Fruit fly (Drosophila melanogaster) whole organism, embryonic: ENCODE measurements around the gene CDase.

ENCODE experiments used
- Ada2b ChIP-seq: fragments of 200-800 bp; sonication (Bioruptor generic); IDR thresholded peaks from 2 replicates; pipeline ENCODE4 v1.3.6; 2022; ENCODE audit warnings: missing biosample characterization, missing genetic modification characterization
- CG12769 ChIP-seq: fragments of 200-800 bp; sonication (Bioruptor generic); optimal IDR thresholded peaks from 2 replicates; lab custom pipeline; 2019; ENCODE audit warnings: missing biosample characterization, mild to moderate bottlenecking, missing genetic modification characterization, moderate library complexity
- CG13775 ChIP-seq: fragments of 200-800 bp; sonication (Bioruptor generic); optimal IDR thresholded peaks from 3 replicates; lab custom pipeline; 2017; ENCODE audit warnings: missing biosample characterization, mild to moderate bottlenecking, missing genetic modification characterization
- CG15601 ChIP-seq: fragments of 200-800 bp; sonication (Bioruptor generic); optimal IDR thresholded peaks from 3 replicates; lab custom pipeline; 2019; ENCODE audit warnings: missing biosample characterization, mild to moderate bottlenecking, missing genetic modification characterization, moderate library complexity
- CG15696 ChIP-seq: fragments of 200-800 bp; sonication (Bioruptor generic); optimal IDR thresholded peaks from 2 replicates; lab custom pipeline; 2019; ENCODE audit warnings: missing biosample characterization, mild to moderate bottlenecking, missing genetic modification characterization, moderate library complexity
- CG16815 ChIP-seq: fragments of 200-800 bp; sonication (Bioruptor generic); optimal IDR thresholded peaks from 3 replicates; lab custom pipeline; 2017; ENCODE audit warnings: missing biosample characterization, mild to moderate bottlenecking, missing genetic modification characterization
- CG17359 ChIP-seq: fragments of 200-800 bp; sonication (Bioruptor generic); optimal IDR thresholded peaks from 3 replicates; lab custom pipeline; 2018; ENCODE audit warnings: missing biosample characterization, mild to moderate bottlenecking, missing genetic modification characterization, moderate library complexity
- CG18262 ChIP-seq: fragments of 200-800 bp; optimal IDR thresholded peaks from 3 replicates; lab custom pipeline; 2019; ENCODE audit warnings: missing biosample characterization, mild to moderate bottlenecking, missing genetic modification characterization, moderate library complexity
- CG18476 ChIP-seq: fragments of 200-800 bp; sonication (Bioruptor generic); optimal IDR thresholded peaks from 2 replicates; lab custom pipeline; 2016; ENCODE audit warnings: missing biosample characterization, mild to moderate bottlenecking, missing genetic modification characterization
- CG2120 ChIP-seq: fragments of 200-800 bp; sonication (Bioruptor generic); optimal IDR thresholded peaks from 3 replicates; lab custom pipeline; 2016; ENCODE audit warnings: missing biosample characterization, missing genetic modification characterization
- CG2129 ChIP-seq: fragments of 200-800 bp; sonication (Bioruptor generic); IDR thresholded peaks from 2 replicates; pipeline ENCODE4 v1.3.6; 2022; ENCODE audit warnings: missing biosample characterization, missing genetic modification characterization; ENCODE audit not compliant: partially characterized antibody
- CG2678 ChIP-seq: fragments of 200-800 bp; sonication (Bioruptor generic); optimal IDR thresholded peaks from 3 replicates; lab custom pipeline; 2019; ENCODE audit warnings: missing biosample characterization, mild to moderate bottlenecking, missing genetic modification characterization, moderate library complexity
- CG30403 ChIP-seq: fragments of 200-800 bp; sonication (Bioruptor generic); optimal IDR thresholded peaks from 3 replicates; lab custom pipeline; 2016; ENCODE audit warnings: missing biosample characterization, missing genetic modification characterization
- CG31224 ChIP-seq: fragments of 200-800 bp; sonication (Bioruptor generic); IDR thresholded peaks from 2 replicates; pipeline ENCODE4 v1.3.6; 2022; ENCODE audit warnings: missing biosample characterization, missing genetic modification characterization
- CG32532 ChIP-seq: fragments of 200-800 bp; sonication (Bioruptor generic); IDR thresholded peaks from 2 replicates; pipeline ENCODE4 v1.3.6; 2022; ENCODE audit warnings: missing biosample characterization, missing genetic modification characterization
- CG34422 ChIP-seq: fragments of 200-800 bp; sonication (Bioruptor generic); IDR thresholded peaks from 3 replicates; pipeline ENCODE4 v1.3.6; 2022; ENCODE audit warnings: missing biosample characterization, missing genetic modification characterization
- CG4854 ChIP-seq: fragments of 200-800 bp; sonication (Bioruptor generic); optimal IDR thresholded peaks from 2 replicates; lab custom pipeline; 2016; ENCODE audit warnings: missing biosample characterization, missing genetic modification characterization, inconsistent platforms
- CG6254 ChIP-seq: fragments of 200-800 bp; sonication (Bioruptor generic); optimal IDR thresholded peaks from 3 replicates; lab custom pipeline; 2017; ENCODE audit warnings: mild to moderate bottlenecking, missing biosample characterization, missing genetic modification reagents, missing genetic modification characterization
- CG7357 ChIP-seq: fragments of 200-800 bp; sonication (Bioruptor generic); IDR thresholded peaks from 3 replicates; pipeline ENCODE4 v1.3.6; 2022; ENCODE audit warnings: missing biosample characterization, missing genetic modification characterization
- CG7372 ChIP-seq: fragments of 200-800 bp; sonication (Bioruptor generic); IDR thresholded peaks from 2 replicates; pipeline ENCODE4 v1.3.6; 2022; ENCODE audit warnings: missing biosample characterization, missing genetic modification characterization
- CG7556 ChIP-seq: fragments of 200-800 bp; sonication (Bioruptor generic); optimal IDR thresholded peaks from 2 replicates; lab custom pipeline; 2017; ENCODE audit warnings: missing biosample characterization, mild to moderate bottlenecking, missing genetic modification characterization
- CG7928 ChIP-seq: fragments of 200-800 bp; sonication (Bioruptor generic); optimal IDR thresholded peaks from 2 replicates; lab custom pipeline; 2017; ENCODE audit warnings: missing biosample characterization, mild to moderate bottlenecking, missing genetic modification characterization
- CG8924 ChIP-seq: fragments of 200-800 bp; optimal IDR thresholded peaks from 3 replicates; lab custom pipeline; 2019; ENCODE audit warnings: missing biosample characterization, mild to moderate bottlenecking, missing genetic modification characterization, moderate library complexity
- Dad ChIP-seq: fragments of 200-800 bp; sonication (Bioruptor generic); optimal IDR thresholded peaks from 3 replicates; lab custom pipeline; 2016; ENCODE audit warnings: missing biosample characterization, missing genetic modification characterization
- Dfd ChIP-seq, 2 experiments: fragments of >200 bp; optimal IDR thresholded peaks; 2 replicates each; lab custom pipeline; 2017; ENCODE audit warnings: missing biosample characterization in 2 of 2, missing genetic modification characterization in 2 of 2
- Fer2 ChIP-seq: fragments of 200-800 bp; sonication (Bioruptor generic); optimal IDR thresholded peaks from 2 replicates; lab custom pipeline; 2018; ENCODE audit warnings: missing biosample characterization, mild to moderate bottlenecking, missing genetic modification characterization, moderate library complexity
- Gug ChIP-seq: fragments of 200-800 bp; sonication (Bioruptor generic); IDR thresholded peaks from 4 replicates; pipeline ENCODE4 v1.3.6; 2022; ENCODE audit warnings: missing biosample characterization, missing genetic modification characterization
- H15 ChIP-seq: fragments of 200-800 bp; sonication (Bioruptor generic); IDR thresholded peaks from 3 replicates; pipeline ENCODE4 v1.3.6; 2022; ENCODE audit warnings: missing biosample characterization, missing genetic modification characterization
- HmgD ChIP-seq: fragments of 200-800 bp; sonication (Bioruptor generic); optimal IDR thresholded peaks from 3 replicates; lab custom pipeline; 2016; ENCODE audit warnings: missing biosample characterization, missing genetic modification characterization
- Mad ChIP-seq: fragments of 200-800 bp; sonication (Bioruptor generic); optimal IDR thresholded peaks from 2 replicates; lab custom pipeline; 2016; ENCODE audit warnings: missing biosample characterization, missing genetic modification characterization
- NC2α ChIP-seq: fragments of 200-800 bp; sonication (Bioruptor generic); optimal IDR thresholded peaks from 2 replicates; lab custom pipeline; 2016; ENCODE audit warnings: missing biosample characterization, missing genetic modification characterization
- Pdp1 ChIP-seq, 2 experiments: fragments of 200-800 bp; sonication (Bioruptor generic); optimal IDR thresholded peaks; 3 replicates each; lab custom pipeline; 2016; ENCODE audit warnings: missing biosample characterization in 2 of 2, missing genetic modification characterization in 2 of 2, mild to moderate bottlenecking in 1 of 2, moderate library complexity in 1 of 2
- Rfx ChIP-seq: fragments of 200-800 bp; sonication (Bioruptor generic); IDR thresholded peaks from 2 replicates; pipeline ENCODE4 v1.3.6; 2022; ENCODE audit warnings: missing biosample characterization, missing genetic modification characterization
- Xbp1 ChIP-seq: fragments of 200-800 bp; sonication (Bioruptor generic); optimal IDR thresholded peaks from 3 replicates; lab custom pipeline; 2016; ENCODE audit warnings: missing biosample characterization, mild to moderate bottlenecking, missing genetic modification characterization
- ab ChIP-seq: fragments of 200-800 bp; sonication (Bioruptor generic); optimal IDR thresholded peaks from 2 replicates; lab custom pipeline; 2016; ENCODE audit warnings: missing biosample characterization, missing genetic modification characterization
- bcd ChIP-seq: fragments of 200-800 bp; sonication (Bioruptor generic); optimal IDR thresholded peaks from 2 replicates; lab custom pipeline; 2017; ENCODE audit warnings: missing biosample characterization, mild to moderate bottlenecking, missing genetic modification characterization
- bsh ChIP-seq, 2 experiments: fragments of 200-800 bp; sonication (Bioruptor generic); optimal IDR thresholded peaks; 2 replicates each; lab custom pipeline; 2017 to 2018; ENCODE audit warnings: mild to moderate bottlenecking in 2 of 2, missing biosample characterization in 2 of 2, missing genetic modification characterization in 2 of 2, moderate library complexity in 1 of 2
- dmrt11E ChIP-seq: fragments of 200-800 bp; sonication (Bioruptor generic); optimal IDR thresholded peaks from 3 replicates; lab custom pipeline; 2018; ENCODE audit warnings: missing biosample characterization, mild to moderate bottlenecking, missing genetic modification characterization, moderate library complexity
- fd102C ChIP-seq: fragments of 200-800 bp; sonication (Bioruptor generic); optimal IDR thresholded peaks from 2 replicates; lab custom pipeline; 2018; ENCODE audit warnings: missing biosample characterization, mild to moderate bottlenecking, missing genetic modification characterization, moderate library complexity
- gcm ChIP-seq: fragments of 200-800 bp; sonication (Bioruptor generic); optimal IDR thresholded peaks from 2 replicates; lab custom pipeline; 2019; ENCODE audit warnings: missing biosample characterization, mild to moderate bottlenecking, missing genetic modification characterization, moderate library complexity
- prd ChIP-seq, 3 experiments: fragments of >200 bp in 2 of 3; fragments of 200-800 bp in 1 of 3; sonication (Bioruptor generic) in 1 of 3; optimal IDR thresholded peaks in 2 of 3; IDR thresholded peaks in 1 of 3; 2 replicates in 2 of 3; 3 replicates in 1 of 3; pipeline versions ENCODE4 v1.3.6 to Lab custom; 2017 to 2022; ENCODE audit warnings: missing biosample characterization in 1 of 3, missing genetic modification characterization in 1 of 3
- repo ChIP-seq: fragments of 200-800 bp; sonication (Bioruptor generic); optimal IDR thresholded peaks from 2 replicates; lab custom pipeline; 2016; ENCODE audit warnings: missing biosample characterization, missing genetic modification characterization
- sens-2 ChIP-seq: fragments of 200-800 bp; sonication (Bioruptor generic); IDR thresholded peaks from 2 replicates; pipeline ENCODE4 v1.3.6; 2022; ENCODE audit warnings: missing biosample characterization, missing genetic modification characterization
- sisA ChIP-seq: fragments of 200-800 bp; sonication (Bioruptor generic); IDR thresholded peaks from 2 replicates; pipeline ENCODE4 v1.3.6; 2022; ENCODE audit warnings: missing biosample characterization, missing genetic modification characterization
- sna ChIP-seq: fragments of 200-800 bp; sonication (Bioruptor generic); IDR thresholded peaks from 2 replicates; pipeline ENCODE4 v1.3.6; 2022; ENCODE audit warnings: missing biosample characterization, missing genetic modification characterization; ENCODE audit not compliant: partially characterized antibody
- tll ChIP-seq, 2 experiments: fragments of 200-800 bp in 1 of 2; fragments of >200 bp in 1 of 2; sonication (Bioruptor generic) in 1 of 2; optimal IDR thresholded peaks; 2 replicates each; lab custom pipeline; 2017 to 2019; ENCODE audit warnings: missing biosample characterization in 2 of 2, missing genetic modification characterization in 2 of 2, mild to moderate bottlenecking in 1 of 2, moderate library complexity in 1 of 2
- z ChIP-seq: fragments of 200-800 bp; sonication (Bioruptor generic); IDR thresholded peaks from 3 replicates; pipeline ENCODE4 v1.3.6; 2022; ENCODE audit warnings: missing biosample characterization, missing genetic modification characterization
- zen2 ChIP-seq: fragments of 200-800 bp; sonication (Bioruptor generic); IDR thresholded peaks from 3 replicates; pipeline ENCODE4 v1.3.6; 2022; ENCODE audit warnings: missing biosample characterization, missing genetic modification characterization; ENCODE audit not compliant: partially characterized antibody
- zfh1 ChIP-seq: fragments of 200-800 bp; sonication (Bioruptor generic); IDR thresholded peaks from 3 replicates; pipeline ENCODE4 v1.3.6; 2022; ENCODE audit warnings: missing biosample characterization, missing genetic modification characterization

Gene CDase

dm6 chr3R:30461608-30462243 is 2.4 kb downstream of the CDase start:
- peak; percentile 26 for TF ChIP-seq bcd (GFP tag; lab: Kevin White, UChicago)
- TF ChIP-seq CG2120 (GFP tag; lab: Kevin White, UChicago): peak; percentile 23
- no peak for TF ChIP-seq CG7372 (GFP tag; lab: Robert Waterston, UW)
- TF ChIP-seq Ada2b: no peak
- TF ChIP-seq Fer2 (tag; lab: Kevin White, UChicago): no peak
- TF ChIP-seq CG32532 (GFP tag; lab: Robert Waterston, UW): no peak
- TF ChIP-seq CG12769 (tag; lab: Kevin White, UChicago): no peak
- no peak for TF ChIP-seq CG31224
- TF ChIP-seq repo (GFP tag; lab: Kevin White, UChicago): no peak
- no peak for TF ChIP-seq Dad (GFP tag; lab: Kevin White, UChicago)
- TF ChIP-seq z: no peak
- peak; percentile 33 for TF ChIP-seq CG18262
- TF ChIP-seq Dfd (GFP tag; optimal IDR thresholded peaks at IDR 0.05; lab: Kevin White, UChicago): no peak
- no peak for TF ChIP-seq CG15601 (tag; lab: Kevin White, UChicago)
- TF ChIP-seq Pdp1 (GFP tag; optimal IDR thresholded peaks at IDR 0.05; lab: Kevin White, UChicago): no peak
- TF ChIP-seq CG4854 (GFP tag; lab: Kevin White, UChicago): no peak
- peak; percentile 51 for TF ChIP-seq CG2678 (tag; lab: Kevin White, UChicago)
- no peak for TF ChIP-seq CG16815 (GFP tag; lab: Kevin White, UChicago)
- TF ChIP-seq CG7928 (GFP tag; lab: Kevin White, UChicago): no peak
- TF ChIP-seq sens-2 (GFP tag; lab: Robert Waterston, UW): no peak
- no peak for TF ChIP-seq CG18476
- peak; percentile 19 for TF ChIP-seq Xbp1 (GFP tag; lab: Kevin White, UChicago)
- TF ChIP-seq CG34422 (GFP tag; lab: Robert Waterston, UW): no peak
- peak; percentile 32 for TF ChIP-seq dmrt11E (tag; lab: Kevin White, UChicago)
- TF ChIP-seq prd (optimal IDR thresholded peaks at IDR 0.05; lab: Kevin White, UChicago): no peak
- TF ChIP-seq prd (GFP tag; IDR thresholded peaks at IDR 0.05; lab: Robert Waterston, UW): peak; percentile 60
- TF ChIP-seq ab (GFP tag; lab: Kevin White, UChicago): no peak
- TF ChIP-seq Gug (GFP tag; lab: Robert Waterston, UW): no peak
- no peak for TF ChIP-seq H15 (GFP tag; lab: Robert Waterston, UW)
- no peak for TF ChIP-seq HmgD
- TF ChIP-seq zen2 (GFP tag; lab: Robert Waterston, UW): no peak
- no peak for TF ChIP-seq Mad
- TF ChIP-seq tll (GFP tag; optimal IDR thresholded peaks at IDR 0.05; lab: Kevin White, UChicago): no peak
- no peak for TF ChIP-seq CG7357 (GFP tag; lab: Robert Waterston, UW)
- no peak; the same call in 2 of the 3 replicates for TF ChIP-seq zfh1
- TF ChIP-seq CG6254 (GFP tag; lab: Kevin White, UChicago): no peak
- TF ChIP-seq gcm (GFP tag; lab: Kevin White, UChicago): peak; percentile 15
- peak; percentile 41 for TF ChIP-seq CG30403
- TF ChIP-seq CG2129 (GFP tag; lab: Robert Waterston, UW): no peak
- no peak for TF ChIP-seq sna
- TF ChIP-seq CG7556 (GFP tag; lab: Kevin White, UChicago): peak; percentile 2
- peak; percentile 29 for TF ChIP-seq CG17359 (tag; lab: Kevin White, UChicago)
- peak; percentile 46; the same call in 1 of the 2 replicates for TF ChIP-seq Rfx (GFP tag; lab: Robert Waterston, UW)
- TF ChIP-seq bsh (GFP tag; optimal IDR thresholded peaks at IDR 0.05; lab: Kevin White, UChicago): peak in 1 of 2 experiments; percentile 20
- TF ChIP-seq CG15696 (tag; lab: Kevin White, UChicago): peak; percentile 3
- no peak for TF ChIP-seq NC2α
- TF ChIP-seq CG13775 (GFP tag; lab: Kevin White, UChicago): no peak
- peak; percentile 22 for TF ChIP-seq CG8924
- TF ChIP-seq sisA (GFP tag; lab: Robert Waterston, UW): no peak
- TF ChIP-seq fd102C (GFP tag; lab: Kevin White, UChicago): no peak
